Worm (Caenorhabditis elegans) whole organism, L3 larva: ENCODE results near the gene sgn-1.
A peak's percentile ranks its signal among the peaks of the same experiment; 100 is the strongest.

Source experiments
- R02D3.7 ChIP-seq: fragments of 150-350 bp; optimal IDR thresholded peaks from 2 replicates; lab custom pipeline; 2014; ENCODE audit warnings: missing biosample characterization, missing genetic modification characterization
- ceh-28 ChIP-seq: fragments of 150-350 bp; optimal IDR thresholded peaks from 2 replicates; lab custom pipeline; 2014; ENCODE audit warnings: missing biosample characterization, missing genetic modification reagents, missing genetic modification characterization
- elt-2 ChIP-seq: sonication (generic microtip); optimal IDR thresholded peaks from 2 replicates; lab custom pipeline; 2016; ENCODE audit warnings: missing genetic modification reagents, mild to moderate bottlenecking, missing genetic modification characterization, missing compliant biosample characterization
- elt-3 ChIP-seq, 3 experiments: fragments of 150-350 bp in 1 of 3; sonication (generic microtip) in 2 of 3; optimal IDR thresholded peaks; 2 replicates in 2 of 3; 4 replicates in 1 of 3; lab custom pipeline; 2014 to 2017; ENCODE audit warnings: missing biosample characterization in 3 of 3, missing genetic modification characterization in 3 of 3
- eor-1 ChIP-seq, 2 experiments: fragments of 150-350 bp; optimal IDR thresholded peaks; 2 replicates each; lab custom pipeline; 2014 to 2018; ENCODE audit warnings: missing biosample characterization in 2 of 2, missing genetic modification characterization in 2 of 2
- fos-1 ChIP-seq: fragments of 150-350 bp; optimal IDR thresholded peaks from 2 replicates; lab custom pipeline; 2014; ENCODE audit warnings: missing biosample characterization, missing genetic modification characterization
- hmg-11 ChIP-seq: sonication (generic microtip); optimal IDR thresholded peaks from 2 replicates; lab custom pipeline; 2016; ENCODE audit warnings: missing genetic modification characterization, missing compliant biosample characterization
- jun-1 ChIP-seq: fragments of 150-350 bp; optimal IDR thresholded peaks from 2 replicates; lab custom pipeline; 2014; ENCODE audit warnings: missing biosample characterization, missing genetic modification reagents, missing genetic modification characterization
- lin-39 ChIP-seq: fragments of 150-350 bp; optimal IDR thresholded peaks from 2 replicates; lab custom pipeline; 2018; ENCODE audit warnings: missing biosample characterization, missing genetic modification reagents, missing genetic modification characterization
- lsy-12 ChIP-seq: sonication (generic microtip); optimal IDR thresholded peaks from 2 replicates; lab custom pipeline; 2016; ENCODE audit warnings: mild to moderate bottlenecking, missing genetic modification characterization, missing compliant biosample characterization
- mdl-1 ChIP-seq: fragments of 150-350 bp; optimal IDR thresholded peaks from 2 replicates; lab custom pipeline; 2014; ENCODE audit warnings: missing biosample characterization, missing genetic modification characterization
- nfya-1 ChIP-seq: sonication (generic microtip); optimal IDR thresholded peaks from 2 replicates; lab custom pipeline; 2017; ENCODE audit warnings: missing genetic modification characterization, mild to moderate bottlenecking, missing compliant biosample characterization, antibody characterized with exemption, moderate library complexity; ENCODE audit not compliant: insufficient read depth
- nhr-11 ChIP-seq: fragments of 150-350 bp; optimal IDR thresholded peaks from 2 replicates; lab custom pipeline; 2014; ENCODE audit warnings: missing biosample characterization, missing genetic modification characterization
- nhr-12 ChIP-seq: fragments of 150-350 bp; optimal IDR thresholded peaks from 2 replicates; lab custom pipeline; 2014; ENCODE audit warnings: missing biosample characterization, missing genetic modification characterization
- nhr-237 ChIP-seq: fragments of 150-350 bp; optimal IDR thresholded peaks from 2 replicates; lab custom pipeline; 2014; ENCODE audit warnings: missing biosample characterization, missing genetic modification characterization
- nhr-25 ChIP-seq: sonication (generic microtip); optimal IDR thresholded peaks from 2 replicates; lab custom pipeline; 2017; ENCODE audit warnings: missing biosample characterization, missing genetic modification characterization
- nhr-28 ChIP-seq: fragments of 150-350 bp; optimal IDR thresholded peaks from 2 replicates; lab custom pipeline; 2014; ENCODE audit warnings: missing biosample characterization, missing genetic modification characterization
- nhr-43 ChIP-seq: sonication (generic microtip); optimal IDR thresholded peaks from 2 replicates; lab custom pipeline; 2016; ENCODE audit warnings: mild to moderate bottlenecking, missing genetic modification characterization, missing compliant biosample characterization; ENCODE audit not compliant: poor library complexity, severe bottlenecking
- nhr-76 ChIP-seq: fragments of 150-350 bp; sonication (generic microtip); optimal IDR thresholded peaks from 5 replicates; lab custom pipeline; 2014; ENCODE audit warnings: missing biosample characterization, missing genetic modification characterization
- pha-4 ChIP-seq: fragments of 150-350 bp; optimal IDR thresholded peaks from 2 replicates; lab custom pipeline; 2014; ENCODE audit warnings: missing biosample characterization, missing genetic modification reagents, missing genetic modification characterization
- pqm-1 ChIP-seq: fragments of 150-350 bp; optimal IDR thresholded peaks from 2 replicates; lab custom pipeline; 2017; ENCODE audit warnings: missing biosample characterization, missing genetic modification characterization, inconsistent platforms
- sea-2 ChIP-seq: fragments of 150-350 bp; sonication (generic microtip); optimal IDR thresholded peaks from 4 replicates; lab custom pipeline; 2014; ENCODE audit warnings: missing biosample characterization, missing genetic modification reagents, missing genetic modification characterization
- skn-1 ChIP-seq: fragments of 150-350 bp; optimal IDR thresholded peaks from 2 replicates; lab custom pipeline; 2014; ENCODE audit warnings: missing biosample characterization, missing genetic modification characterization
- snpc-4 ChIP-seq: fragments of 150-350 bp; optimal IDR thresholded peaks from 2 replicates; lab custom pipeline; 2014; ENCODE audit warnings: missing biosample characterization, missing genetic modification characterization
- tbx-2 ChIP-seq: sonication (generic microtip); optimal IDR thresholded peaks from 2 replicates; lab custom pipeline; 2016; ENCODE audit warnings: mild to moderate bottlenecking, missing genetic modification characterization, missing compliant biosample characterization
- unc-62 ChIP-seq: fragments of 150-350 bp; sonication (generic microtip); optimal IDR thresholded peaks from 4 replicates; lab custom pipeline; 2014; ENCODE audit warnings: missing biosample characterization, missing genetic modification reagents, missing genetic modification characterization
- ztf-11 ChIP-seq: fragments of 150-350 bp; optimal IDR thresholded peaks from 2 replicates; lab custom pipeline; 2014; ENCODE audit warnings: missing biosample characterization, missing genetic modification characterization
- ztf-4 ChIP-seq: fragments of 150-350 bp; optimal IDR thresholded peaks from 2 replicates; lab custom pipeline; 2014; ENCODE audit warnings: missing biosample characterization, missing genetic modification characterization

The sgn-1 gene

DNA sequence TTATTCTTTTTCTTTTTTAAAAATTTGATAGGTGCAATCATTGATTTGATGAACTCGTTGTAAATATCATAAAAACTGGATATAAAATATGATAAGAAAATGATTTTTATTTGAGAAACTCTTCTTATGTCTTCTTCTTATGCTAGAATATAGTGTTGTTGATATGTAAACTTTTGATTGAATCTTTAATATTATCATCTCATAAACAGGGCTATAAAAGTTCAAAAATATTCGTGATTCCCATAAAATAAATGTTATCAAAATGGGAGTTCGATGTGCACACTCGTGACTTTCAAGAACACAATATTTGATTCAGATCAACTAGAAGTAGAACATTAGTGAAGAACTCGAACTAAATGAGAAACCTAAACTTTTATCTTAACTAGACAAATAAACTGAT lies 44.5 kb downstream of the sgn-1 start:
- peak; percentile 52 for TF ChIP-seq pha-4 (tag; lab: Kevin White, UChicago)
- no peak for TF ChIP-seq lsy-12 (tag; lab: Kevin White, UChicago)
- TF ChIP-seq mdl-1 (tag; lab: Kevin White, UChicago), result no peak
- no peak for TF ChIP-seq skn-1 (tag; lab: Kevin White, UChicago)
- TF ChIP-seq jun-1 (tag; lab: Kevin White, UChicago), result peak; percentile 47
- peak; percentile 80 for TF ChIP-seq pqm-1 (tag; lab: Kevin White, UChicago)
- TF ChIP-seq nfya-1 (tag; lab: Kevin White, UChicago), result no peak
- no peak for TF ChIP-seq eor-1 (tag; optimal IDR thresholded peaks at IDR 0.05; lab: Kevin White, UChicago)
- peak; percentile 89 for TF ChIP-seq elt-2 (tag; lab: Kevin White, UChicago)

DNA sequence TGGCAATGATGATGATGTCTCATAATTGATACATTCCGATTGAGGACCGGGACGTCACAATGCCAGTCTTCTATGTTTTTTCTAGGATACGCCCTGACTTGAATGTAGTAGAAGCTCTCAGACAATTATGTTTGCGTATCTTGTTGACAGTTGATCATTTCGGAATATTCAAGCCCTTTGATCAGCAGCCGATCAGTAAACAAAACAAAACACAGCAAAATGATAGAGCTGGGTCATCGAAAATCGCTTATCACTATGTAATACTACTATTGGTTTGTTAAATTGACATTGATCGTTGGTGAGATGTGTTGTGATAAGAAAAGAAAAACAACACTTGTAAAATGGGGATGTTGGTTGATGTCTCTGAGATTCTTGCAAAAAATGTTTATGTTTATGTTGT lies 45.2 kb downstream of the sgn-1 start:
- TF ChIP-seq fos-1 (tag; lab: Kevin White, UChicago) (no peak), elt-2 (tag; lab: Kevin White, UChicago) (peak; percentile 7)

- TF ChIP-seq nhr-12 (tag; lab: Kevin White, UChicago), result no peak
- no peak for TF ChIP-seq ceh-28 (tag; lab: Kevin White, UChicago)
- TF ChIP-seq unc-62 (GFP tag; lab: Kevin White, UChicago), result no peak
- TF ChIP-seq ztf-11, result no peak
- no peak for TF ChIP-seq nhr-28
- TF ChIP-seq skn-1 (tag; lab: Kevin White, UChicago), result no peak
- TF ChIP-seq ztf-4 (tag; lab: Kevin White, UChicago), result no peak
- TF ChIP-seq R02D3.7 (tag; lab: Kevin White, UChicago), result no peak
- TF ChIP-seq nhr-237 (tag; lab: Kevin White, UChicago), result no peak
- TF ChIP-seq elt-3 (tag; optimal IDR thresholded peaks at IDR 0.05; lab: Kevin White, UChicago), result no peak
- TF ChIP-seq sea-2 (GFP tag; lab: Kevin White, UChicago), result no peak
- TF ChIP-seq snpc-4, result no peak
- TF ChIP-seq tbx-2 (tag; lab: Kevin White, UChicago), result no peak
- no peak for TF ChIP-seq hmg-11 (tag; lab: Kevin White, UChicago)
- no peak for TF ChIP-seq nhr-11 (tag; lab: Kevin White, UChicago)
- TF ChIP-seq, all 47 proteins: peak for 0
These were observed 46.0 kb downstream of the sgn-1 start, which contains the start of gene idpb-4 for ce11 chrII:8737456-8737855. Gene idpb-4 (minus strand): TSS chrII:8737556.

- TF ChIP-seq nfya-1 (tag; lab: Kevin White, UChicago) (no peak), nhr-43 (tag; lab: Kevin White, UChicago) (no peak), lin-39 (tag; lab: Kevin White, UChicago) (no peak), nhr-25 (no peak), skn-1 (tag; lab: Kevin White, UChicago) (no peak), fos-1 (tag; lab: Kevin White, UChicago) (no peak), mdl-1 (tag; lab: Kevin White, UChicago) (no peak)
These were observed 49.8 kb downstream of the sgn-1 start for ce11 chrII:8733627-8734026.

- TF ChIP-seq nhr-43 (tag; lab: Kevin White, UChicago), result peak; percentile 68
- TF ChIP-seq nhr-76 (tag; lab: Kevin White, UChicago), result no peak
These were observed 51.0 kb downstream of the sgn-1 start, which contains the start of gene rol-6 for ce11 chrII:8732339-8733100. Gene rol-6 (plus strand): TSS chrII:8733050.
